Fruit fly (Drosophila melanogaster) whole organism, wandering third instar larva: ENCODE measurements around the gene wake.

Source experiments
- OdsH ChIP-seq: fragments of 200-800 bp; sonication (Bioruptor generic); optimal IDR thresholded peaks from 2 replicates; lab custom pipeline; 2016; ENCODE audit warnings: missing biosample characterization, mild to moderate bottlenecking, missing genetic modification characterization
- brk ChIP-seq: fragments of 200-800 bp; sonication (Bioruptor generic); optimal IDR thresholded peaks from 2 replicates; lab custom pipeline; 2016; ENCODE audit warnings: missing biosample characterization, mild to moderate bottlenecking, missing genetic modification characterization
- dsf ChIP-seq: sonication (Bioruptor generic); optimal IDR thresholded peaks from 2 replicates; lab custom pipeline; 2016; ENCODE audit warnings: missing biosample characterization, missing genetic modification characterization, borderline replicate concordance
- lola ChIP-seq: fragments of >200 bp; optimal IDR thresholded peaks from 2 replicates; lab custom pipeline; 2017; ENCODE audit warnings: missing biosample characterization, missing genetic modification characterization

DNA sequence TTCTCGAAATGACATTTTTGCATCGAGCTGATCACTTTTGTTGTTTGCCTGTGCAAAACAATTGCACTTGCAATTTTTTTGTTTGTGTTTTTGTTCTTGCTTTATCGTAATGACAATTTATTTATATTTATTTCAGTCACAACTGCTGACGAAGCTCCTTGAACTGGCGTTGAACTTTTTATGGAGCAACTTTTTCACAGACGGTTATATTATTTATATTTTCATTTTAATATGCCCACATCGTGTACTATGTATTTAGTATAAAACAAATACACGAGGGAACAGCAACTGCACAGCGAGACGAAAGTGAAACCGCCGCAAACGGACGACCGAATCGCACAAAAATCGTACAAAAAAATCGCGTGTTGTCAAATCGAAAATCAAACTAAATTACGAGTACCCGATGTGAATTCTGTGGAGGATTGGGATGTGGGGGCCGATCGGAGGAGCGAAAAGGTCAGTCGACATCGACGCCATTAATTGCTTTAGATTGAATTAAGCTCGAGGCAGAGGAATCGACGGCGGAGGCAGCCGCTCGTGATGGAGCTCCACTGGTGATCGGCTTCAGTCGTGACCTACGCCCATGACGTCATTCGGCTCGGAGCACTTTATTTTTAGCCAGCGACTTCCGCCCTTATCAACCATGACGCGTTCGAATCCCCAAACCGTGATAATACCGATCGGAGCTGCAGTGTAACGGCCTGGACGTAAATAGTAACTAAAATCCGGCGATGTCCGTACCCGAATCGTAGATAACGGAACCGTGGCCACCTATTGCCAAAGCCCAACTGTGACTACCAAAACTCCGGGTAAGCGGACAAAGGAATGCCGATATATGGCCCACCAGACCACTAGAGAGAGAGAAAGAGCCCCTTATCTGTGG, 3.7 kb upstream of the wake start:
- TF ChIP-seq dsf (no peak), lola (no peak), OdsH (GFP tag; lab: Kevin White, UChicago) (peak; percentile 65), brk (GFP tag; lab: Kevin White, UChicago) (no peak)
